Worm (Caenorhabditis elegans) whole organism, L4/young adult: Measurements from ENCODE around the gene mcm-10.

Experiments
- W03F9.2 ChIP-seq: fragments of 150-350 bp; optimal IDR thresholded peaks from 2 replicates; lab custom pipeline; 2014; ENCODE audit warnings: missing biosample characterization, missing genetic modification characterization
- dao-5 ChIP-seq: sonication (generic microtip); optimal IDR thresholded peaks from 2 replicates; lab custom pipeline; 2016; ENCODE audit warnings: missing genotype, missing genetic modification characterization, moderate library complexity, missing compliant biosample characterization
- him-1 ChIP-seq: sonication (generic microtip); optimal IDR thresholded peaks from 2 replicates; lab custom pipeline; 2016; ENCODE audit warnings: missing genotype, missing genetic modification reagents, missing genetic modification characterization, missing compliant biosample characterization

DNA sequence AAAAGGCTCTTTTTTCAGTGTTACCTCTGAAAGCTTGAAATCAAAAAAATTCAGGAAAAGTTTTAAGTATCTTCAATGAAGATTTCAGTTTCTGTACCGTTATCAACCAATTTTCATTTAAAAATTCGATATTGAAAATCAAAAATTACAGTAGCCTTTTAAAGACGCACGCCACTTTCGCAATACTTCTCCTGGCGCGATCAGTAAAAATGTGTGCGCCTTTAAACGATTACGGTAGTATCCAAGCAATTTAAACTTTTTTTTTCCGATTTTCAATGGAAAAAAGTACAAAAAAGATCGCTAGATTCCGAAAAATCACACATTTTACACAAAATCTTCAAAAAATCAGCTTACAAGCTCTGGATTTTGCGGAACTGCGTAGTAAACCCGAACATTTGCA lies 27.5 kb upstream of the mcm-10 start:
- TF ChIP-seq W03F9.2 = no peak
- no peak for TF ChIP-seq him-1 (tag; lab: Kevin White, UChicago)
- TF ChIP-seq dao-5 (tag; lab: Kevin White, UChicago) = no peak
